Worm (Caenorhabditis elegans) whole organism, L4 larva: ENCODE data around the gene sre-33.

Experiments
- F26F4.8 ChIP-seq: fragments of 200-800 bp; sonication (Bioruptor generic); conservative IDR thresholded peaks from 2 replicates; pipeline ENCODE4 v1.3.6; 2022; ENCODE audit warnings: missing genetic modification characterization, missing compliant biosample characterization
- F49E8.2 ChIP-seq: sonication (generic microtip); optimal IDR thresholded peaks from 2 replicates; lab custom pipeline; 2016; ENCODE audit warnings: missing compliant biosample characterization, mild to moderate bottlenecking, missing genetic modification characterization, borderline replicate concordance
- T20F7.1 ChIP-seq: fragments of 200-800 bp; sonication (Bioruptor generic); optimal IDR thresholded peaks from 2 replicates; lab custom pipeline; 2018; ENCODE audit warnings: mild to moderate bottlenecking, missing genetic modification characterization, missing compliant biosample characterization
- Y48G9A.11 ChIP-seq: fragments of 200-800 bp; sonication (Bioruptor generic); IDR thresholded peaks from 2 replicates; pipeline ENCODE4 v1.3.6; 2022; ENCODE audit warnings: missing genetic modification reagents, missing genetic modification characterization, missing compliant biosample characterization
- ZK337.2 ChIP-seq: fragments of 200-800 bp; sonication (Bioruptor generic); IDR thresholded peaks from 2 replicates; pipeline ENCODE4 v1.3.6; 2022; ENCODE audit warnings: missing genetic modification reagents, missing genetic modification characterization, missing compliant biosample characterization
- ZK546.5 ChIP-seq, 2 experiments: sonication (generic microtip); optimal IDR thresholded peaks; 2 replicates each; lab custom pipeline; 2017; ENCODE audit warnings: missing biosample characterization in 2 of 2, missing genetic modification characterization in 2 of 2
- aly-2 ChIP-seq: sonication (generic microtip); optimal IDR thresholded peaks from 2 replicates; lab custom pipeline; 2018; ENCODE audit warnings: missing biosample characterization, missing genetic modification characterization
- arid-1 ChIP-seq: fragments of 200-800 bp; sonication (Bioruptor generic); conservative IDR thresholded peaks from 2 replicates; pipeline ENCODE4 v1.3.6; 2022; ENCODE audit warnings: missing genetic modification reagents, missing genetic modification characterization, missing compliant biosample characterization
- ceh-28 ChIP-seq: fragments of 150-350 bp; optimal IDR thresholded peaks from 2 replicates; lab custom pipeline; 2014; ENCODE audit warnings: missing biosample characterization, missing genetic modification reagents, missing genetic modification characterization
- ceh-44 ChIP-seq: fragments of 200-800 bp; sonication (Bioruptor generic); IDR thresholded peaks from 2 replicates; pipeline ENCODE4 v1.3.6; 2022; ENCODE audit warnings: missing genetic modification reagents, missing genetic modification characterization, missing compliant biosample characterization
- ceh-82 ChIP-seq: sonication (generic microtip); optimal IDR thresholded peaks from 2 replicates; lab custom pipeline; 2017; ENCODE audit warnings: missing biosample characterization, missing genetic modification characterization
- ces-1 ChIP-seq: fragments of 150-350 bp; sonication (generic microtip); optimal IDR thresholded peaks from 4 replicates; lab custom pipeline; 2014; ENCODE audit warnings: missing biosample characterization, missing genetic modification reagents, missing genetic modification characterization
- daf-12 ChIP-seq: fragments of 150-350 bp; optimal IDR thresholded peaks from 2 replicates; lab custom pipeline; 2014; ENCODE audit warnings: missing biosample characterization, missing genetic modification reagents, missing genetic modification characterization
- daf-19 ChIP-seq: fragments of 200-800 bp; sonication (Bioruptor generic); conservative IDR thresholded peaks from 2 replicates; pipeline ENCODE4 v1.3.6; 2022; ENCODE audit warnings: missing genetic modification characterization, missing compliant biosample characterization
- dmd-6 ChIP-seq: fragments of 200-800 bp; sonication (Bioruptor generic); IDR thresholded peaks from 2 replicates; pipeline ENCODE4 v1.3.6; 2022; ENCODE audit warnings: missing genetic modification reagents, missing genetic modification characterization, missing compliant biosample characterization
- dmd-8 ChIP-seq: fragments of 200-800 bp; sonication (Bioruptor generic); IDR thresholded peaks from 2 replicates; pipeline ENCODE4 v1.3.6; 2022; ENCODE audit warnings: missing genetic modification characterization, missing compliant biosample characterization
- dve-1 ChIP-seq: sonication (generic microtip); optimal IDR thresholded peaks from 2 replicates; lab custom pipeline; 2017; ENCODE audit warnings: antibody characterized with exemption, mild to moderate bottlenecking, missing genetic modification characterization, missing compliant biosample characterization; ENCODE audit not compliant: insufficient read depth
- egl-27 ChIP-seq: sonication (generic microtip); optimal IDR thresholded peaks from 3 replicates; lab custom pipeline; 2017; ENCODE audit warnings: missing biosample characterization, missing genetic modification reagents, missing genetic modification characterization
- lin-29 ChIP-seq: fragments of 200-800 bp; sonication (Bioruptor generic); IDR thresholded peaks from 2 replicates; pipeline ENCODE4 v1.3.6; 2022; ENCODE audit warnings: missing genetic modification reagents, missing genetic modification characterization, missing compliant biosample characterization
- lin-39 ChIP-seq: fragments of 150-350 bp; optimal IDR thresholded peaks from 2 replicates; lab custom pipeline; 2014; ENCODE audit warnings: missing biosample characterization, missing genetic modification reagents, missing genetic modification characterization
- lsy-2 ChIP-seq, 2 experiments: fragments of 150-350 bp in 1 of 2; sonication (generic microtip) in 1 of 2; optimal IDR thresholded peaks; 2 replicates each; lab custom pipeline; 2014 to 2017; ENCODE audit warnings: missing biosample characterization in 2 of 2, missing genetic modification characterization in 2 of 2
- madf-9 ChIP-seq: fragments of 200-800 bp; sonication (Bioruptor generic); conservative IDR thresholded peaks from 2 replicates; pipeline ENCODE4 v1.3.6; 2022; ENCODE audit warnings: missing genetic modification reagents, missing genetic modification characterization, missing compliant biosample characterization
- mdl-1 ChIP-seq, 2 experiments: fragments of 150-350 bp in 1 of 2; sonication (generic microtip) in 1 of 2; optimal IDR thresholded peaks; 2 replicates each; lab custom pipeline; 2014 to 2017; ENCODE audit warnings: missing biosample characterization in 2 of 2, missing genetic modification characterization in 2 of 2
- mes-2 ChIP-seq: sonication (generic microtip); optimal IDR thresholded peaks from 2 replicates; lab custom pipeline; 2016; ENCODE audit warnings: missing genotype, mild to moderate bottlenecking, missing genetic modification characterization, missing compliant biosample characterization; ENCODE audit not compliant: poor library complexity, severe bottlenecking
- nhr-10 ChIP-seq: fragments of 150-350 bp; optimal IDR thresholded peaks from 2 replicates; lab custom pipeline; 2014; ENCODE audit warnings: missing biosample characterization, missing genetic modification characterization
- nhr-102 ChIP-seq: sonication (generic microtip); optimal IDR thresholded peaks from 2 replicates; lab custom pipeline; 2016; ENCODE audit warnings: mild to moderate bottlenecking, missing genetic modification characterization, moderate library complexity, missing compliant biosample characterization
- nhr-11 ChIP-seq: fragments of 150-350 bp; optimal IDR thresholded peaks from 2 replicates; lab custom pipeline; 2014; ENCODE audit warnings: missing biosample characterization, missing genetic modification characterization
- nhr-28 ChIP-seq: fragments of 150-350 bp; optimal IDR thresholded peaks from 2 replicates; lab custom pipeline; 2014; ENCODE audit warnings: missing biosample characterization, missing genetic modification characterization
- nhr-41 ChIP-seq: fragments of 200-800 bp; sonication (Bioruptor generic); IDR thresholded peaks from 2 replicates; pipeline ENCODE4 v1.3.6; 2022; ENCODE audit warnings: missing genetic modification reagents, missing genetic modification characterization, missing compliant biosample characterization
- nhr-42 ChIP-seq: fragments of 200-800 bp; sonication (Bioruptor generic); IDR thresholded peaks from 2 replicates; pipeline ENCODE4 v1.3.6; 2022; ENCODE audit warnings: missing genetic modification characterization, missing compliant biosample characterization
- nhr-48 ChIP-seq: sonication (generic microtip); optimal IDR thresholded peaks from 2 replicates; lab custom pipeline; 2016; ENCODE audit warnings: mild to moderate bottlenecking, missing genetic modification characterization, missing compliant biosample characterization
- nhr-76 ChIP-seq: fragments of 150-350 bp; optimal IDR thresholded peaks from 2 replicates; lab custom pipeline; 2014; ENCODE audit warnings: missing biosample characterization, missing genetic modification characterization
- nhr-77 ChIP-seq: fragments of 150-350 bp; optimal IDR thresholded peaks from 2 replicates; lab custom pipeline; 2014; ENCODE audit warnings: missing biosample characterization, missing genetic modification characterization
- pqm-1 ChIP-seq: sonication (generic microtip); optimal IDR thresholded peaks from 2 replicates; lab custom pipeline; 2017; ENCODE audit warnings: missing biosample characterization, missing genetic modification characterization
- rbr-2 ChIP-seq: sonication (generic microtip); optimal IDR thresholded peaks from 2 replicates; lab custom pipeline; 2016; ENCODE audit warnings: missing genotype, missing genetic modification characterization, missing compliant biosample characterization
- set-16 ChIP-seq: fragments of 200-800 bp; sonication (Bioruptor generic); IDR thresholded peaks from 2 replicates; pipeline ENCODE4 v1.3.6; 2022; ENCODE audit warnings: missing genetic modification reagents, missing genetic modification characterization, missing compliant biosample characterization
- skn-1 ChIP-seq: fragments of 150-350 bp; optimal IDR thresholded peaks from 2 replicates; lab custom pipeline; 2014; ENCODE audit warnings: missing biosample characterization, missing genetic modification characterization
- snpc-1.2 ChIP-seq: fragments of 200-800 bp; sonication (Bioruptor generic); IDR thresholded peaks from 2 replicates; pipeline ENCODE4 v1.3.6; 2022; ENCODE audit warnings: missing genetic modification reagents, missing genetic modification characterization, missing compliant biosample characterization
- snpc-4 ChIP-seq: fragments of 150-350 bp; optimal IDR thresholded peaks from 2 replicates; lab custom pipeline; 2014; ENCODE audit warnings: missing biosample characterization, missing genetic modification characterization
- spr-1 ChIP-seq: sonication (generic microtip); optimal IDR thresholded peaks from 2 replicates; lab custom pipeline; 2016; ENCODE audit warnings: mild to moderate bottlenecking, missing genetic modification characterization, missing compliant biosample characterization
- spr-3 ChIP-seq: fragments of 200-800 bp; sonication (Bioruptor generic); optimal IDR thresholded peaks from 2 replicates; lab custom pipeline; 2018; ENCODE audit warnings: mild to moderate bottlenecking, missing genetic modification characterization, missing compliant biosample characterization
- tag-97 ChIP-seq: fragments of 200-800 bp; sonication (Bioruptor generic); IDR thresholded peaks from 2 replicates; pipeline ENCODE4 v1.3.6; 2022; ENCODE audit warnings: missing genetic modification characterization, missing compliant biosample characterization
- ztf-11 ChIP-seq: fragments of 150-350 bp; optimal IDR thresholded peaks from 2 replicates; lab custom pipeline; 2014; ENCODE audit warnings: missing biosample characterization, missing genetic modification characterization

sre-33 gene

DNA sequence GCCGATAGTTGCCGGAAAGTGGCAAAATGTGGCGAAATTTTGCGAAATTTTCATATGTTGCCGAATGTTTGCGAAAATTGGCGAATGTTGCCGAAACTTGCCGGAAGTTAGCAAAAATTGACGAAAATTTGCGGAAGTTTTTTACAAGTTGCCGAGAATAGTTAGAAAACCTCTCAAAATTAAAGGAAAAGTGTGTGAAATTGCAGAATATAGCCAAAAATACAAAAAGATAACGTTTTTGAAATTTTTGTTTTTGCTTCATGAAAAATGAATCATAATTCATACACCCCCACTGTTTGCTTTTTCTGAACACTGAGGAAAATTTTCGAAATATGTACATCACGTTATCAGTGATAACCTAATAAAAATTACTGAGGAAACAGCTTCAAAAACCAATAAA lies 28.5 kb downstream of the sre-33 start:
- TF ChIP-seq arid-1 (GFP tag; lab: Robert Waterston, UW) (no peak), daf-19 (GFP tag; lab: Robert Waterston, UW) (no peak), egl-27 (tag; lab: Kevin White, UChicago) (no peak), lsy-2 (tag; optimal IDR thresholded peaks at IDR 0.05; lab: Kevin White, UChicago) (no peak), ceh-28 (tag; lab: Kevin White, UChicago) (no peak), madf-9 (GFP tag; lab: Robert Waterston, UW) (no peak), mes-2 (tag; lab: Kevin White, UChicago) (no peak), nhr-102 (tag; lab: Kevin White, UChicago) (no peak), daf-12 (tag; lab: Kevin White, UChicago) (no peak), ces-1 (GFP tag; lab: Kevin White, UChicago) (no peak), mdl-1 (tag; optimal IDR thresholded peaks at IDR 0.05; lab: Kevin White, UChicago) (no peak), lin-29 (GFP tag; lab: Robert Waterston, UW) (no peak), dmd-6 (GFP tag; lab: Robert Waterston, UW) (no peak), dmd-8 (GFP tag; lab: Robert Waterston, UW) (no peak), ZK546.5 (tag; optimal IDR thresholded peaks at IDR 0.05; lab: Kevin White, UChicago) (no peak), ZK337.2 (no peak), nhr-76 (tag; lab: Kevin White, UChicago) (no peak), nhr-11 (no peak), rbr-2 (tag; lab: Kevin White, UChicago) (no peak)

DNA sequence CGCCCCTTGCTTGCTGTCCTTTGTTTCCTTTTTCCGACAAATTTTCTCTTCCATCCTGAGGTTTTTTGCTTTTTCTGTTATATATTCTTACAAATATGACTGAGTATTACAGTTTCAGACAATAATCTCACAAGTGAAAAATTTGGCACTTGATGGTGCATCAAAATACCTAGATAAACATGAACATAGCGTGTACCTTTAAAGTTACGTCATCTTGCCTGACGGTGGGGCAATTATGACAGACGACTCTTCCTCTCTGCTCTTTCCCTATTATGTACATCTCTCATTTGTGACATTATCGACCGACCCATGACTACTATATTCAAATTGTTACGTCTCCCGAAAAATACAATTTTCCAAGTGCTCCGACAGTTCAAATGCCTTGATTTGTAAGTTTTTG lies 29.5 kb downstream of the sre-33 start, which contains the start of gene fbxb-102:
TSS of gene fbxb-102 (plus strand) at position 301 of the 400 bp plus-strand sequence.
- TF ChIP-seq spr-3 (no peak), Y48G9A.11 (GFP tag; lab: Robert Waterston, UW) (no peak), nhr-41 (GFP tag; lab: Robert Waterston, UW) (no peak), ceh-82 (tag; lab: Kevin White, UChicago) (no peak), F26F4.8 (GFP tag; lab: Robert Waterston, UW) (no peak), tag-97 (no peak), F49E8.2 (tag; lab: Kevin White, UChicago) (no peak)

DNA sequence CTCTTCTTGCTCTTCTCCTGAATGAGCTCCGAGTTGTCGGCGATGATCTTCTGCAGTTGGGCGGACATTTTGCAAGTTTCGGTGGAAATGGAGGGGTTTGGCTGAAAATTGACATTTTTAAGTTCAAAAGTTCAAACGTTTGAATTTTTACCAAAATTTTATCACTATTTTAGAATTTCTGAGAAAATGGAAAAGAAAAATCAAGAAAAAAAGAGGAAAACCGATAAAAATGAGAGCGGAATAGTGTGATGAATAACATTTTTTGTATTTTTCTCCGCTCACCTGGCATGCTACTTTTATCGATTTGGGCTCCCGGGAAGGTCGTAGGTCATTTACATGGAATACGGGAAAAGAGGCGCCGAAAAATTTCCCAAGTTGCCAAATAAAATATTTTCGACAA lies 32.0 kb downstream of the sre-33 start, which contains the start of gene F15A4.10:
TSS of gene F15A4.10 (minus strand) at position 101 of the 400 bp plus-strand sequence.
- TF ChIP-seq set-16 (GFP tag; lab: Robert Waterston, UW): 0 out of 2 replicates have a peak, but pooled peaks have one; percentile 0
- TF ChIP-seq dve-1 (tag; lab: Kevin White, UChicago): no peak

DNA sequence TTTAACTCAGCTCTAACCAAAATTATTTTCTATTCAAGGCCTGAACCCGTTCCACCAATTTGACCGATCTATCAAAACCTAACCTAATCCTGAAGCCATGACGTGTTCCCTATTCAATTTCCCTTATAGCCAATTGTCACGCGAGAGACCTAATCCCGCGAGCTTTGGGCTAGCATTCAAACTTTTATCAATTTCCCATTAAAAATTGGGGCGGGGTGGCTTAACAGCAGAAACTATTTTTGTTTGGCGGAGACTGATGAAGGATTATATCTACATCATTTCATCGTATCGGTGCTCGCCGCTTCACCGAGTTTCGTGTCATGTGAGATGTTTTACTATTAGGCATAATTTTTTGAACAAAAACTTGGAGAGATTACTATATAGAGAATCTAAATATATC lies 35.7 kb downstream of the sre-33 start:
- no peak for TF ChIP-seq ceh-44 (GFP tag; lab: Robert Waterston, UW)
- no peak for TF ChIP-seq snpc-4 (tag; lab: Kevin White, UChicago)
- no peak for TF ChIP-seq snpc-1.2 (GFP tag; lab: Robert Waterston, UW)
- no peak for TF ChIP-seq nhr-77
- TF ChIP-seq lin-39 (tag; lab: Kevin White, UChicago): no peak
- TF ChIP-seq nhr-10 (tag; lab: Kevin White, UChicago): no peak
- TF ChIP-seq nhr-48 (tag; lab: Kevin White, UChicago): no peak
- no peak for TF ChIP-seq skn-1 (tag; lab: Kevin White, UChicago)
- TF ChIP-seq daf-12 (tag; lab: Kevin White, UChicago): no peak
- TF ChIP-seq nhr-42 (GFP tag; lab: Robert Waterston, UW): no peak
- TF ChIP-seq spr-1 (tag; lab: Kevin White, UChicago): no peak
- TF ChIP-seq F26F4.8 (GFP tag; lab: Robert Waterston, UW): no peak
- TF ChIP-seq aly-2 (tag; lab: Kevin White, UChicago): no peak
- TF ChIP-seq ZK546.5 (tag; optimal IDR thresholded peaks at IDR 0.05; lab: Kevin White, UChicago): no peak
- no peak for TF ChIP-seq Y48G9A.11 (GFP tag; lab: Robert Waterston, UW)
- no peak for TF ChIP-seq T20F7.1
- TF ChIP-seq nhr-28 (tag; lab: Kevin White, UChicago): no peak
- TF ChIP-seq ztf-11 (tag; lab: Kevin White, UChicago): no peak
- no peak for TF ChIP-seq pqm-1
- TF ChIP-seq, all 104 proteins: peak for 0
